Fruit fly (Drosophila melanogaster) whole organism, embryonic: ENCODE results near the gene dod.

ENCODE experiments used
- Blimp-1 ChIP-seq: fragments of 200-800 bp; sonication (Bioruptor generic); optimal IDR thresholded peaks from 3 replicates; lab custom pipeline; 2018; ENCODE audit warnings: missing biosample characterization, missing genetic modification characterization, mild to moderate bottlenecking, moderate library complexity, missing genetic modification reagents
- CG10267 ChIP-seq: fragments of 200-800 bp; sonication (Bioruptor generic); optimal IDR thresholded peaks from 2 replicates; lab custom pipeline; 2018; ENCODE audit warnings: missing biosample characterization, mild to moderate bottlenecking, missing genetic modification characterization, moderate library complexity
- CG10274 ChIP-seq: fragments of 200-800 bp; sonication (Bioruptor generic); optimal IDR thresholded peaks from 3 replicates; lab custom pipeline; 2017; ENCODE audit warnings: missing biosample characterization, mild to moderate bottlenecking, missing genetic modification characterization
- CG10431 ChIP-seq: fragments of 200-800 bp; sonication (Bioruptor generic); optimal IDR thresholded peaks from 3 replicates; lab custom pipeline; 2018; ENCODE audit warnings: missing biosample characterization, mild to moderate bottlenecking, missing genetic modification characterization
- CG10654 ChIP-seq: fragments of 200-800 bp; sonication (Bioruptor generic); optimal IDR thresholded peaks from 2 replicates; lab custom pipeline; 2016; ENCODE audit warnings: missing biosample characterization, missing genetic modification characterization
- CG11085 ChIP-seq: fragments of 200-800 bp; sonication (Bioruptor generic); IDR thresholded peaks from 2 replicates; pipeline ENCODE4 v1.3.6; 2022; ENCODE audit warnings: missing biosample characterization, missing genetic modification characterization
- CG12299 ChIP-seq: fragments of 200-800 bp; sonication (Bioruptor generic); optimal IDR thresholded peaks from 2 replicates; lab custom pipeline; 2018; ENCODE audit warnings: missing biosample characterization, mild to moderate bottlenecking, missing genetic modification characterization
- CG12769 ChIP-seq: fragments of 200-800 bp; sonication (Bioruptor generic); optimal IDR thresholded peaks from 2 replicates; lab custom pipeline; 2019; ENCODE audit warnings: missing biosample characterization, mild to moderate bottlenecking, missing genetic modification characterization, moderate library complexity
- CG13624 ChIP-seq: fragments of 200-800 bp; sonication (Bioruptor generic); optimal IDR thresholded peaks from 2 replicates; lab custom pipeline; 2016; ENCODE audit warnings: missing biosample characterization, missing genetic modification characterization
- CG16863 ChIP-seq: fragments of 200-800 bp; sonication (Bioruptor generic); optimal IDR thresholded peaks from 3 replicates; lab custom pipeline; 2016; ENCODE audit warnings: missing biosample characterization, missing genetic modification characterization
- CG17385 ChIP-seq: fragments of 200-800 bp; sonication (Bioruptor generic); optimal IDR thresholded peaks from 3 replicates; lab custom pipeline; 2018; ENCODE audit warnings: missing biosample characterization, mild to moderate bottlenecking, missing genetic modification characterization
- CG17568 ChIP-seq: fragments of 200-800 bp; sonication (Bioruptor generic); optimal IDR thresholded peaks from 2 replicates; lab custom pipeline; 2018; ENCODE audit warnings: missing biosample characterization, mild to moderate bottlenecking, missing genetic modification characterization, moderate library complexity
- CG18011 ChIP-seq: fragments of 200-800 bp; sonication (Bioruptor generic); optimal IDR thresholded peaks from 2 replicates; lab custom pipeline; 2017; ENCODE audit warnings: missing biosample characterization, missing genetic modification characterization, mild to moderate bottlenecking, moderate library complexity, missing genotype
- CG2875 ChIP-seq: fragments of 200-800 bp; sonication (Bioruptor generic); optimal IDR thresholded peaks from 2 replicates; lab custom pipeline; 2017; ENCODE audit warnings: missing biosample characterization, mild to moderate bottlenecking, missing genetic modification characterization, missing genetic modification reagents
- CG31388 ChIP-seq: fragments of 200-800 bp; sonication (Bioruptor generic); optimal IDR thresholded peaks from 2 replicates; lab custom pipeline; 2016; ENCODE audit warnings: missing biosample characterization, missing genetic modification characterization
- CG3407 ChIP-seq: fragments of 200-800 bp; sonication (Bioruptor generic); optimal IDR thresholded peaks from 2 replicates; lab custom pipeline; 2018; ENCODE audit warnings: missing biosample characterization, mild to moderate bottlenecking, missing genetic modification characterization
- CG4282 ChIP-seq: fragments of 200-800 bp; sonication (Bioruptor generic); optimal IDR thresholded peaks from 2 replicates; lab custom pipeline; 2016; ENCODE audit warnings: missing biosample characterization, missing genetic modification characterization
- CG8089 ChIP-seq: fragments of 200-800 bp; sonication (Bioruptor generic); optimal IDR thresholded peaks from 3 replicates; lab custom pipeline; 2016; ENCODE audit warnings: missing biosample characterization, missing genetic modification characterization
- CG8765 ChIP-seq: fragments of 200-800 bp; sonication (Bioruptor generic); IDR thresholded peaks from 2 replicates; pipeline ENCODE4 v1.3.6; 2022; ENCODE audit warnings: missing biosample characterization, missing genetic modification characterization
- CG9797 ChIP-seq: fragments of 200-800 bp; sonication (Bioruptor generic); optimal IDR thresholded peaks from 3 replicates; lab custom pipeline; 2018; ENCODE audit warnings: missing biosample characterization, mild to moderate bottlenecking, missing genetic modification characterization
- Deaf1 ChIP-seq: fragments of 200-800 bp; optimal IDR thresholded peaks from 3 replicates; lab custom pipeline; 2019; ENCODE audit warnings: missing biosample characterization, mild to moderate bottlenecking, missing genetic modification characterization, moderate library complexity
- Dek ChIP-seq: fragments of 200-800 bp; sonication (Bioruptor generic); optimal IDR thresholded peaks from 3 replicates; lab custom pipeline; 2019; ENCODE audit warnings: missing biosample characterization, mild to moderate bottlenecking, missing genetic modification characterization, moderate library complexity
- Lhr ChIP-seq: fragments of 200-800 bp; sonication (Bioruptor generic); optimal IDR thresholded peaks from 3 replicates; lab custom pipeline; 2017; ENCODE audit warnings: mild to moderate bottlenecking, missing biosample characterization, missing genetic modification reagents, missing genetic modification characterization
- Lpt ChIP-seq: fragments of >200 bp; optimal IDR thresholded peaks from 2 replicates; lab custom pipeline; 2018; ENCODE audit warnings: missing biosample characterization, missing genetic modification characterization
- Myb ChIP-seq: fragments of 200-800 bp; sonication (Bioruptor generic); optimal IDR thresholded peaks from 2 replicates; lab custom pipeline; 2016; ENCODE audit warnings: missing biosample characterization, missing genetic modification characterization
- Oli ChIP-seq: fragments of 200-800 bp; sonication (Bioruptor generic); optimal IDR thresholded peaks from 2 replicates; lab custom pipeline; 2018; ENCODE audit warnings: missing biosample characterization, mild to moderate bottlenecking, missing genetic modification characterization, moderate library complexity
- Pdp1 ChIP-seq, 2 experiments: fragments of 200-800 bp; sonication (Bioruptor generic); optimal IDR thresholded peaks; 3 replicates each; lab custom pipeline; 2016; ENCODE audit warnings: missing biosample characterization in 2 of 2, missing genetic modification characterization in 2 of 2, mild to moderate bottlenecking in 1 of 2, moderate library complexity in 1 of 2
- Ptx1 ChIP-seq: fragments of 200-800 bp; sonication (Bioruptor generic); IDR thresholded peaks from 2 replicates; pipeline ENCODE4 v1.3.6; 2022; ENCODE audit warnings: missing biosample characterization, missing genetic modification characterization
- Six4 ChIP-seq: fragments of 200-800 bp; sonication (Bioruptor generic); optimal IDR thresholded peaks from 2 replicates; lab custom pipeline; 2016; ENCODE audit warnings: missing biosample characterization, missing genetic modification characterization
- Spps ChIP-seq: fragments of 200-800 bp; sonication (Bioruptor generic); optimal IDR thresholded peaks from 2 replicates; lab custom pipeline; 2018; ENCODE audit warnings: missing biosample characterization, mild to moderate bottlenecking, missing genetic modification characterization
- Sry-δ ChIP-seq: fragments of 200-800 bp; sonication (Bioruptor generic); optimal IDR thresholded peaks from 2 replicates; lab custom pipeline; 2016; ENCODE audit warnings: missing biosample characterization, missing genetic modification characterization
- Stat92E ChIP-seq, 3 experiments: fragments of >200 bp in 2 of 3; fragments of 200-800 bp in 1 of 3; sonication (Bioruptor generic) in 1 of 3; optimal IDR thresholded peaks; 2 replicates each; lab custom pipeline; 2017 to 2019; ENCODE audit warnings: missing biosample characterization in 3 of 3, missing genetic modification characterization in 3 of 3, mild to moderate bottlenecking in 1 of 3, moderate library complexity in 1 of 3
- Xbp1 ChIP-seq: fragments of 200-800 bp; sonication (Bioruptor generic); optimal IDR thresholded peaks from 3 replicates; lab custom pipeline; 2016; ENCODE audit warnings: missing biosample characterization, mild to moderate bottlenecking, missing genetic modification characterization
- ac ChIP-seq: fragments of 200-800 bp; sonication (Bioruptor generic); optimal IDR thresholded peaks from 3 replicates; lab custom pipeline; 2017; ENCODE audit warnings: missing biosample characterization, mild to moderate bottlenecking, missing genetic modification characterization
- bsh ChIP-seq, 2 experiments: fragments of 200-800 bp; sonication (Bioruptor generic); optimal IDR thresholded peaks; 2 replicates each; lab custom pipeline; 2017 to 2018; ENCODE audit warnings: mild to moderate bottlenecking in 2 of 2, missing biosample characterization in 2 of 2, missing genetic modification characterization in 2 of 2, moderate library complexity in 1 of 2
- chn ChIP-seq: fragments of 200-800 bp; sonication (Bioruptor generic); optimal IDR thresholded peaks from 2 replicates; lab custom pipeline; 2016; ENCODE audit warnings: missing biosample characterization, missing genetic modification characterization
- da ChIP-seq: fragments of 200-800 bp; sonication (Bioruptor generic); optimal IDR thresholded peaks from 2 replicates; lab custom pipeline; 2016; ENCODE audit warnings: missing biosample characterization, missing genetic modification characterization
- h ChIP-seq: fragments of >200 bp; optimal IDR thresholded peaks from 2 replicates; lab custom pipeline; 2017
- lilli ChIP-seq: fragments of 200-800 bp; sonication (Bioruptor generic); optimal IDR thresholded peaks from 3 replicates; lab custom pipeline; 2016; ENCODE audit warnings: missing biosample characterization, missing genetic modification characterization
- lov ChIP-seq, 2 experiments: fragments of 200-800 bp in 1 of 2; fragments of >200 bp in 1 of 2; sonication (Bioruptor generic) in 1 of 2; IDR thresholded peaks in 1 of 2; optimal IDR thresholded peaks in 1 of 2; 2 replicates in 1 of 2; 3 replicates in 1 of 2; pipeline versions ENCODE4 v1.3.6 to Lab custom; 2017 to 2022; ENCODE audit warnings: missing biosample characterization in 1 of 2, missing genetic modification characterization in 1 of 2
- odd ChIP-seq: fragments of 200-800 bp; sonication (Bioruptor generic); optimal IDR thresholded peaks from 2 replicates; lab custom pipeline; 2017; ENCODE audit warnings: missing biosample characterization, mild to moderate bottlenecking, missing genetic modification characterization
- org-1 ChIP-seq: fragments of 200-800 bp; sonication (Bioruptor generic); optimal IDR thresholded peaks from 2 replicates; lab custom pipeline; 2017; ENCODE audit warnings: missing biosample characterization, missing genetic modification characterization
- scrt ChIP-seq: fragments of 200-800 bp; sonication (Bioruptor generic); optimal IDR thresholded peaks from 2 replicates; lab custom pipeline; 2018; ENCODE audit warnings: missing biosample characterization, mild to moderate bottlenecking, missing genetic modification characterization, moderate library complexity
- sens-2 ChIP-seq: fragments of 200-800 bp; sonication (Bioruptor generic); IDR thresholded peaks from 2 replicates; pipeline ENCODE4 v1.3.6; 2022; ENCODE audit warnings: missing biosample characterization, missing genetic modification characterization
- sisA ChIP-seq: fragments of 200-800 bp; sonication (Bioruptor generic); IDR thresholded peaks from 2 replicates; pipeline ENCODE4 v1.3.6; 2022; ENCODE audit warnings: missing biosample characterization, missing genetic modification characterization
- ssp ChIP-seq: fragments of 200-800 bp; sonication (Bioruptor generic); IDR thresholded peaks from 2 replicates; pipeline ENCODE4 v1.3.6; 2022; ENCODE audit warnings: missing biosample characterization, missing genetic modification characterization
- tin ChIP-seq: fragments of 200-800 bp; sonication (Bioruptor generic); optimal IDR thresholded peaks from 3 replicates; lab custom pipeline; 2016; ENCODE audit warnings: missing biosample characterization, missing genetic modification characterization
- wdn ChIP-seq: fragments of 200-800 bp; sonication (Bioruptor generic); IDR thresholded peaks from 2 replicates; pipeline ENCODE4 v1.3.6; 2022; ENCODE audit warnings: missing biosample characterization, missing genetic modification characterization
- zen2 ChIP-seq: fragments of 200-800 bp; sonication (Bioruptor generic); IDR thresholded peaks from 3 replicates; pipeline ENCODE4 v1.3.6; 2022; ENCODE audit warnings: missing biosample characterization, missing genetic modification characterization; ENCODE audit not compliant: partially characterized antibody

dod gene

dm6 chrX:21349800-21350309 lies 4.7 kb downstream of the dod start, which contains the start of the genes peng and sol (continued):
- no peak for TF ChIP-seq Spps (tag; lab: Kevin White, UChicago)
- peak; percentile 50; the same call in 1 of the 2 replicates for TF ChIP-seq sisA
- TF ChIP-seq CG10274 (GFP tag; lab: Kevin White, UChicago) = peak; percentile 12
- peak; percentile 80 for TF ChIP-seq Lhr (GFP tag; lab: Kevin White, UChicago)
- TF ChIP-seq Oli (tag; lab: Kevin White, UChicago) = peak; percentile 63
- no peak for TF ChIP-seq lov (optimal IDR thresholded peaks at IDR 0.05; lab: Kevin White, UChicago)
- TF ChIP-seq lov (GFP tag; IDR thresholded peaks at IDR 0.05; lab: Robert Waterston, UW) = peak; percentile 49; the same call in 1 of the 3 replicates
- TF ChIP-seq CG10267 (tag; lab: Kevin White, UChicago) = peak; percentile 93
- TF ChIP-seq CG17385 (GFP tag; lab: Kevin White, UChicago) = peak; percentile 76
- TF ChIP-seq CG9797 (GFP tag; lab: Kevin White, UChicago) = peak; percentile 71
- peak; percentile 56 for TF ChIP-seq wdn
- peak; percentile 12 for TF ChIP-seq da (GFP tag; lab: Kevin White, UChicago)
- TF ChIP-seq odd = peak; percentile 24
- TF ChIP-seq Six4 (GFP tag; lab: Kevin White, UChicago) = peak; percentile 72
- TF ChIP-seq CG4282 (GFP tag; lab: Kevin White, UChicago) = peak; percentile 34
- 0 out of 2 replicates have a peak, but pooled peaks have one; percentile 4 for TF ChIP-seq sens-2 (GFP tag; lab: Robert Waterston, UW)
- peak; percentile 17 for TF ChIP-seq CG31388 (GFP tag; lab: Kevin White, UChicago)
- peak; percentile 50 for TF ChIP-seq CG18011
- TF ChIP-seq CG2875 = no peak
- TF ChIP-seq org-1 (GFP tag; lab: Kevin White, UChicago) = peak; percentile 59
- TF ChIP-seq CG12769 (tag; lab: Kevin White, UChicago) = no peak
- TF ChIP-seq CG10654 = peak; percentile 61
- peak; percentile 42 for TF ChIP-seq CG12299 (tag; lab: Kevin White, UChicago)
- peak; percentile 87 for TF ChIP-seq lilli (GFP tag; lab: Kevin White, UChicago)
- TF ChIP-seq bsh (GFP tag; optimal IDR thresholded peaks at IDR 0.05; lab: Kevin White, UChicago) = peak in 1 of 2 experiments; percentile 65
- no peak; the same call in 1 of the 2 replicates for TF ChIP-seq CG8765 (GFP tag; lab: Robert Waterston, UW)
- peak; percentile 67 to 75 for TF ChIP-seq Pdp1 (GFP tag; optimal IDR thresholded peaks at IDR 0.05; lab: Kevin White, UChicago)
- TF ChIP-seq Stat92E (GFP tag; optimal IDR thresholded peaks at IDR 0.05; lab: Kevin White, UChicago) = no peak
- no peak for TF ChIP-seq Lpt (GFP tag; lab: Kevin White, UChicago)
- TF ChIP-seq ac (GFP tag; lab: Kevin White, UChicago) = no peak
- peak; percentile 51; the same call in 1 of the 2 replicates for TF ChIP-seq ssp
- peak; percentile 57 for TF ChIP-seq Blimp-1 (GFP tag; lab: Kevin White, UChicago)
- TF ChIP-seq CG17568 (GFP tag; lab: Kevin White, UChicago) = no peak
- peak; percentile 27 for TF ChIP-seq scrt (GFP tag; lab: Kevin White, UChicago)
- peak; percentile 21 for TF ChIP-seq CG10431 (GFP tag; lab: Kevin White, UChicago)
- no peak for TF ChIP-seq CG3407 (GFP tag; lab: Kevin White, UChicago)
- TF ChIP-seq h (lab: Kevin White, UChicago) = no peak
- TF ChIP-seq CG8089 = peak; percentile 31
- peak; percentile 76 for TF ChIP-seq CG13624 (GFP tag; lab: Kevin White, UChicago)
- TF ChIP-seq Myb (GFP tag; lab: Kevin White, UChicago) = peak; percentile 44
- no peak for TF ChIP-seq CG16863 (GFP tag; lab: Kevin White, UChicago)
- TF ChIP-seq Deaf1 (tag; lab: Kevin White, UChicago) = peak; percentile 18
- TF ChIP-seq Xbp1 (GFP tag; lab: Kevin White, UChicago) = peak; percentile 84
- TF ChIP-seq Sry-δ (GFP tag; lab: Kevin White, UChicago) = peak; percentile 53
- TF ChIP-seq zen2 (GFP tag; lab: Robert Waterston, UW) = no peak; the same call in 2 of the 3 replicates
- TF ChIP-seq chn (GFP tag; lab: Kevin White, UChicago) = peak; percentile 80
- TF ChIP-seq CG11085 = no peak
- TF ChIP-seq tin = peak; percentile 59
- peak; percentile 66 for TF ChIP-seq Dek (tag; lab: Kevin White, UChicago)
- TF ChIP-seq Ptx1 = peak; percentile 78
